Fruit fly (Drosophila melanogaster) whole organism, embryonic: ENCODE data around the gene CG33664.
A peak's percentile ranks its signal among the peaks of the same experiment; 100 is the strongest.

ENCODE experiments used
- CG1024 ChIP-seq: fragments of 200-800 bp; sonication (Bioruptor generic); IDR thresholded peaks from 2 replicates; pipeline ENCODE4 v1.3.6; 2022; ENCODE audit warnings: missing biosample characterization, missing genetic modification characterization
- CG10565 ChIP-seq: fragments of 200-800 bp; sonication (Bioruptor generic); optimal IDR thresholded peaks from 3 replicates; lab custom pipeline; 2016; ENCODE audit warnings: missing biosample characterization, mild to moderate bottlenecking, missing genetic modification characterization
- CG11085 ChIP-seq: fragments of 200-800 bp; sonication (Bioruptor generic); IDR thresholded peaks from 2 replicates; pipeline ENCODE4 v1.3.6; 2022; ENCODE audit warnings: missing biosample characterization, missing genetic modification characterization
- CG11456 ChIP-seq: fragments of 200-800 bp; sonication (Bioruptor generic); IDR thresholded peaks from 3 replicates; pipeline ENCODE4 v1.3.6; 2022; ENCODE audit warnings: missing biosample characterization, missing genetic modification characterization
- CG13424 ChIP-seq: fragments of 200-800 bp; sonication (Bioruptor generic); optimal IDR thresholded peaks from 2 replicates; lab custom pipeline; 2019; ENCODE audit warnings: missing biosample characterization, mild to moderate bottlenecking, missing genetic modification characterization, moderate library complexity
- CG13775 ChIP-seq: fragments of 200-800 bp; sonication (Bioruptor generic); optimal IDR thresholded peaks from 3 replicates; lab custom pipeline; 2017; ENCODE audit warnings: missing biosample characterization, mild to moderate bottlenecking, missing genetic modification characterization
- CG13894 ChIP-seq: fragments of 200-800 bp; sonication (Bioruptor generic); optimal IDR thresholded peaks from 3 replicates; lab custom pipeline; 2018; ENCODE audit warnings: missing biosample characterization, mild to moderate bottlenecking, missing genetic modification characterization, moderate library complexity
- CG14014 ChIP-seq: fragments of 200-800 bp; sonication (Bioruptor generic); IDR thresholded peaks from 2 replicates; pipeline ENCODE4 v1.3.6; 2022; ENCODE audit warnings: missing biosample characterization, missing genetic modification characterization
- CG14710 ChIP-seq: fragments of 200-800 bp; sonication (Bioruptor generic); optimal IDR thresholded peaks from 3 replicates; lab custom pipeline; 2019; ENCODE audit warnings: missing biosample characterization, mild to moderate bottlenecking, missing genetic modification characterization, moderate library complexity
- CG14965 ChIP-seq: fragments of 200-800 bp; sonication (Bioruptor generic); optimal IDR thresholded peaks from 2 replicates; lab custom pipeline; 2016; ENCODE audit warnings: missing biosample characterization, missing genetic modification characterization, borderline replicate concordance
- CG1603 ChIP-seq: fragments of 200-800 bp; sonication (Bioruptor generic); optimal IDR thresholded peaks from 2 replicates; lab custom pipeline; 2019; ENCODE audit warnings: missing biosample characterization, mild to moderate bottlenecking, missing genetic modification characterization, moderate library complexity
- CG16779 ChIP-seq: fragments of 200-800 bp; sonication (Bioruptor generic); IDR thresholded peaks from 2 replicates; pipeline ENCODE4 v1.3.6; 2022; ENCODE audit warnings: missing biosample characterization, missing genetic modification characterization
- CG16815 ChIP-seq: fragments of 200-800 bp; sonication (Bioruptor generic); optimal IDR thresholded peaks from 3 replicates; lab custom pipeline; 2017; ENCODE audit warnings: missing biosample characterization, mild to moderate bottlenecking, missing genetic modification characterization
- CG17361 ChIP-seq: fragments of 200-800 bp; sonication (Bioruptor generic); IDR thresholded peaks from 3 replicates; pipeline ENCODE4 v1.3.6; 2022; ENCODE audit warnings: missing biosample characterization, missing genetic modification characterization
- CG17568 ChIP-seq: fragments of 200-800 bp; sonication (Bioruptor generic); optimal IDR thresholded peaks from 2 replicates; lab custom pipeline; 2018; ENCODE audit warnings: missing biosample characterization, mild to moderate bottlenecking, missing genetic modification characterization, moderate library complexity
- CG17612 ChIP-seq: fragments of 200-800 bp; sonication (Bioruptor generic); IDR thresholded peaks from 2 replicates; pipeline ENCODE4 v1.3.6; 2022; ENCODE audit warnings: missing biosample characterization, missing genetic modification characterization
- CG17912 ChIP-seq: fragments of 200-800 bp; sonication (Bioruptor generic); optimal IDR thresholded peaks from 2 replicates; lab custom pipeline; 2018; ENCODE audit warnings: missing biosample characterization, mild to moderate bottlenecking, missing genetic modification characterization
- CG18619 ChIP-seq: fragments of 200-800 bp; sonication (Bioruptor generic); optimal IDR thresholded peaks from 3 replicates; lab custom pipeline; 2017; ENCODE audit warnings: missing biosample characterization, mild to moderate bottlenecking, missing genetic modification characterization
- CG3847 ChIP-seq: fragments of 200-800 bp; sonication (Bioruptor generic); IDR thresholded peaks from 2 replicates; pipeline ENCODE4 v1.3.6; 2022; ENCODE audit warnings: missing biosample characterization, missing genetic modification characterization
- CG4424 ChIP-seq: fragments of 200-800 bp; sonication (Bioruptor generic); optimal IDR thresholded peaks from 3 replicates; lab custom pipeline; 2016; ENCODE audit warnings: missing biosample characterization, missing genetic modification characterization
- CG4730 ChIP-seq: fragments of 200-800 bp; sonication (Bioruptor generic); IDR thresholded peaks from 2 replicates; pipeline ENCODE4 v1.3.6; 2022; ENCODE audit warnings: missing biosample characterization, missing genetic modification characterization
- CG6765 ChIP-seq: fragments of 200-800 bp; sonication (Bioruptor generic); optimal IDR thresholded peaks from 3 replicates; lab custom pipeline; 2017; ENCODE audit warnings: missing biosample characterization, mild to moderate bottlenecking, missing genetic modification characterization
- CrebB ChIP-seq: fragments of 200-800 bp; sonication (Bioruptor generic); optimal IDR thresholded peaks from 3 replicates; lab custom pipeline; 2018; ENCODE audit warnings: missing biosample characterization, mild to moderate bottlenecking, missing genetic modification characterization
- H2.0 ChIP-seq: fragments of 200-800 bp; sonication (Bioruptor generic); IDR thresholded peaks from 2 replicates; pipeline ENCODE4 v1.3.6; 2022; ENCODE audit warnings: missing biosample characterization, missing genetic modification characterization
- MTF-1 ChIP-seq: fragments of 200-800 bp; sonication (Bioruptor generic); optimal IDR thresholded peaks from 2 replicates; lab custom pipeline; 2018; ENCODE audit warnings: missing biosample characterization, mild to moderate bottlenecking, missing genetic modification characterization, borderline replicate concordance
- Med ChIP-seq: fragments of 200-800 bp; sonication (Bioruptor generic); peaks from one replicate; lab custom pipeline; 2016; ENCODE audit warnings: missing biosample characterization, missing genetic modification characterization, mild to moderate bottlenecking, inconsistent platforms, moderate library complexity
- PHDP ChIP-seq: fragments of 200-800 bp; sonication (Bioruptor generic); optimal IDR thresholded peaks from 3 replicates; lab custom pipeline; 2018; ENCODE audit warnings: missing biosample characterization, mild to moderate bottlenecking, missing genetic modification characterization, moderate library complexity
- Pdp1 ChIP-seq, 2 experiments: fragments of 200-800 bp; sonication (Bioruptor generic); optimal IDR thresholded peaks; 3 replicates each; lab custom pipeline; 2016; ENCODE audit warnings: missing biosample characterization in 2 of 2, missing genetic modification characterization in 2 of 2, mild to moderate bottlenecking in 1 of 2, moderate library complexity in 1 of 2
- Sox100B ChIP-seq: fragments of 200-800 bp; sonication (Bioruptor generic); optimal IDR thresholded peaks from 3 replicates; lab custom pipeline; 2018; ENCODE audit warnings: missing biosample characterization, mild to moderate bottlenecking, missing genetic modification characterization
- Tbp ChIP-seq: fragments of >200 bp; optimal IDR thresholded peaks from 2 replicates; lab custom pipeline; 2018; ENCODE audit warnings: missing biosample characterization, missing genetic modification characterization
- ap ChIP-seq: fragments of 200-800 bp; sonication (Bioruptor generic); IDR thresholded peaks from 2 replicates; pipeline ENCODE4 v1.3.6; 2022; ENCODE audit warnings: missing biosample characterization, missing genetic modification characterization
- bcd ChIP-seq: fragments of 200-800 bp; sonication (Bioruptor generic); optimal IDR thresholded peaks from 2 replicates; lab custom pipeline; 2017; ENCODE audit warnings: missing biosample characterization, mild to moderate bottlenecking, missing genetic modification characterization
- chn ChIP-seq: fragments of 200-800 bp; sonication (Bioruptor generic); optimal IDR thresholded peaks from 2 replicates; lab custom pipeline; 2016; ENCODE audit warnings: missing biosample characterization, missing genetic modification characterization
- corto ChIP-seq: fragments of 200-800 bp; sonication (Bioruptor generic); optimal IDR thresholded peaks from 2 replicates; lab custom pipeline; 2016; ENCODE audit warnings: missing biosample characterization, mild to moderate bottlenecking, missing genetic modification characterization, moderate library complexity
- fd102C ChIP-seq: fragments of 200-800 bp; sonication (Bioruptor generic); optimal IDR thresholded peaks from 2 replicates; lab custom pipeline; 2018; ENCODE audit warnings: missing biosample characterization, mild to moderate bottlenecking, missing genetic modification characterization, moderate library complexity
- fu2 ChIP-seq: fragments of 200-800 bp; sonication (Bioruptor generic); optimal IDR thresholded peaks from 2 replicates; lab custom pipeline; 2016; ENCODE audit warnings: missing biosample characterization, missing genetic modification characterization
- gce ChIP-seq: fragments of 200-800 bp; sonication (Bioruptor generic); IDR thresholded peaks from 3 replicates; pipeline ENCODE4 v1.3.6; 2022; ENCODE audit warnings: missing biosample characterization, missing genetic modification characterization
- hbn ChIP-seq: fragments of 200-800 bp; sonication (Bioruptor generic); IDR thresholded peaks from 2 replicates; pipeline ENCODE4 v1.3.6; 2022; ENCODE audit warnings: missing biosample characterization, missing genetic modification characterization; ENCODE audit not compliant: partially characterized antibody
- hkb ChIP-seq, 2 experiments: fragments of 200-800 bp in 1 of 2; fragments of >200 bp in 1 of 2; sonication (Bioruptor generic) in 1 of 2; IDR thresholded peaks in 1 of 2; optimal IDR thresholded peaks in 1 of 2; 2 replicates each; pipeline versions ENCODE4 v1.3.6 to Lab custom; 2017 to 2022; ENCODE audit warnings: missing biosample characterization in 1 of 2, missing genetic modification characterization in 1 of 2
- lov ChIP-seq, 2 experiments: fragments of 200-800 bp in 1 of 2; fragments of >200 bp in 1 of 2; sonication (Bioruptor generic) in 1 of 2; IDR thresholded peaks in 1 of 2; optimal IDR thresholded peaks in 1 of 2; 2 replicates in 1 of 2; 3 replicates in 1 of 2; pipeline versions ENCODE4 v1.3.6 to Lab custom; 2017 to 2022; ENCODE audit warnings: missing biosample characterization in 1 of 2, missing genetic modification characterization in 1 of 2
- maf-S ChIP-seq: fragments of 200-800 bp; sonication (Bioruptor generic); optimal IDR thresholded peaks from 2 replicates; lab custom pipeline; 2016; ENCODE audit warnings: missing biosample characterization, missing genetic modification characterization
- mld ChIP-seq: fragments of 200-800 bp; sonication (Bioruptor generic); IDR thresholded peaks from 3 replicates; pipeline ENCODE4 v1.3.6; 2022; ENCODE audit warnings: missing biosample characterization, missing genetic modification characterization; ENCODE audit not compliant: partially characterized antibody
- onecut ChIP-seq: fragments of 200-800 bp; sonication (Bioruptor generic); IDR thresholded peaks from 2 replicates; pipeline ENCODE4 v1.3.6; 2022; ENCODE audit warnings: missing biosample characterization, missing genetic modification characterization
- otp ChIP-seq: fragments of 200-800 bp; sonication (Bioruptor generic); IDR thresholded peaks from 3 replicates; pipeline ENCODE4, ENCODE4 v1.3.6; 2022; ENCODE audit warnings: missing biosample characterization, missing genetic modification characterization
- pfk ChIP-seq: fragments of 200-800 bp; sonication (Bioruptor generic); optimal IDR thresholded peaks from 2 replicates; lab custom pipeline; 2018; ENCODE audit warnings: missing biosample characterization, mild to moderate bottlenecking, missing genetic modification characterization, moderate library complexity
- sna ChIP-seq: fragments of 200-800 bp; sonication (Bioruptor generic); IDR thresholded peaks from 2 replicates; pipeline ENCODE4 v1.3.6; 2022; ENCODE audit warnings: missing biosample characterization, missing genetic modification characterization; ENCODE audit not compliant: partially characterized antibody
- tll ChIP-seq, 2 experiments: fragments of 200-800 bp in 1 of 2; fragments of >200 bp in 1 of 2; sonication (Bioruptor generic) in 1 of 2; optimal IDR thresholded peaks; 2 replicates each; lab custom pipeline; 2017 to 2019; ENCODE audit warnings: missing biosample characterization in 2 of 2, missing genetic modification characterization in 2 of 2, mild to moderate bottlenecking in 1 of 2, moderate library complexity in 1 of 2

Gene CG33664

DNA sequence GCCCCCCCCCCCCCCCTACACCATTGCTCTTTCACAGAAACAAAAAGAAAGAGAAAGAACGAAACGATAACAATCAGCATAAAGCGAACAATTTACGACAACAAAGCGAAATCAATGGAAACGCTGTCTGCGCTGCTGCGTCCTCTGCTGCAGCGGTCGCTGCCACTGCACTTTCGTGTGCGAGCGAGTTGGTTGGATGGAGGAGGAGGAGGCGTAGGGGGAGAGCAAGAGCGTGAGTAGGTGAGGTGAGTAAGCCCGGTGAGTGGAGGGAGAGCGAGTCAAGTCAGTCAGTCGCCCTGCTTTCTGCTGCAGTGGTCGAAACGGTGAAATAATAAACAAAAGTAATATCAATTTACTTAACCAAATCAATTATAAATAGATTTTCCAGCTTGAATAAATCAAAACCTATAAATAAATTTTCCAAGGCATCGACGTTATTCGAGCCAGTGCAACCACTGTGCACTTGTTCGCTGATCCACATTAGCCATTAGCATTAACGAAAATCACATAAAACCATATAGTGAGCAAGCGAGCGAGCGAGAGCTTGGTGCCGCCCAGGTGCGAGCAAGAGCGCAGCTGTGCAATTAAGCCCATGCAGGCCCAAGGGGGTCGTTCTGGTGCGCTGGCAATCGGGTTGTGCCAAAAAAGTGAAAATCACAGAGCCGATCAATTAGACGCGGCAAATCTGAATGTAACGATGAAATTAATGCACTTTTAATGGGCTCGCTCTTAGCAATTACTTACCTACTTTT is 40.1 kb upstream of the CG33664 start (continued):
- 0 out of 2 replicates have a peak, but pooled peaks have one; percentile 23 for TF ChIP-seq sna
- no peak for TF ChIP-seq CG11456 (GFP tag; lab: Robert Waterston, UW)
- TF ChIP-seq hbn (GFP tag; lab: Robert Waterston, UW), result no peak
- no peak for TF ChIP-seq CG13775 (GFP tag; lab: Kevin White, UChicago)
- peak; percentile 7 for TF ChIP-seq chn (GFP tag; lab: Kevin White, UChicago)
- no peak for TF ChIP-seq onecut (GFP tag; lab: Robert Waterston, UW)
- peak; percentile 35 for TF ChIP-seq Sox100B (GFP tag; lab: Kevin White, UChicago)
- TF ChIP-seq otp (GFP tag; lab: Robert Waterston, UW), result peak; percentile 76
- no peak for TF ChIP-seq Tbp (GFP tag; lab: Kevin White, UChicago)
- no peak for TF ChIP-seq CG14014 (GFP tag; lab: Robert Waterston, UW)
- no peak for TF ChIP-seq pfk
- TF ChIP-seq lov (optimal IDR thresholded peaks at IDR 0.05; lab: Kevin White, UChicago), result no peak
- 0 out of 3 replicates have a peak, but pooled peaks have one; percentile 55 for TF ChIP-seq lov (GFP tag; IDR thresholded peaks at IDR 0.05; lab: Robert Waterston, UW)
- TF ChIP-seq CG11085 (GFP tag; lab: Robert Waterston, UW), result no peak
- no peak for TF ChIP-seq CG14965
- peak; percentile 19 for TF ChIP-seq CG1603 (tag; lab: Kevin White, UChicago)
- TF ChIP-seq tll (GFP tag; optimal IDR thresholded peaks at IDR 0.05; lab: Kevin White, UChicago), result no peak
- TF ChIP-seq CrebB (tag; lab: Kevin White, UChicago), result no peak
- no peak for TF ChIP-seq CG13424 (tag; lab: Kevin White, UChicago)
- no peak for TF ChIP-seq CG6765 (GFP tag; lab: Kevin White, UChicago)
- no peak for TF ChIP-seq fd102C (GFP tag; lab: Kevin White, UChicago)
- TF ChIP-seq mld (GFP tag; lab: Robert Waterston, UW), result no peak
- TF ChIP-seq CG14710 (tag; lab: Kevin White, UChicago), result no peak
- TF ChIP-seq CG4730, result peak; percentile 66
- TF ChIP-seq PHDP, result no peak
- peak; percentile 56; the same call in 1 of the 2 replicates for TF ChIP-seq H2.0
- TF ChIP-seq CG16779, result no peak
- TF ChIP-seq CG13894 (tag; lab: Kevin White, UChicago), result no peak
- peak; percentile 45; the same call in 1 of the 3 replicates for TF ChIP-seq gce (GFP tag; lab: Robert Waterston, UW)
- peak in 1 of 2 experiments; percentile 0 for TF ChIP-seq Pdp1 (GFP tag; optimal IDR thresholded peaks at IDR 0.05; lab: Kevin White, UChicago)
- TF ChIP-seq fu2 (GFP tag; lab: Kevin White, UChicago), result no peak
- TF ChIP-seq CG17361 (GFP tag; lab: Robert Waterston, UW), result no peak
- peak; percentile 83 for TF ChIP-seq corto
- TF ChIP-seq CG1024, result no peak
- TF ChIP-seq CG3847 (GFP tag; lab: Robert Waterston, UW), result 0 out of 2 replicates have a peak, but pooled peaks have one; percentile 38
- TF ChIP-seq hkb (optimal IDR thresholded peaks at IDR 0.05; lab: Kevin White, UChicago), result no peak
- peak; percentile 77 for TF ChIP-seq hkb (GFP tag; IDR thresholded peaks at IDR 0.05; lab: Robert Waterston, UW)
- TF ChIP-seq CG16815 (GFP tag; lab: Kevin White, UChicago), result no peak
- no peak for TF ChIP-seq CG10565
- peak; percentile 59; the same call in 1 of the 2 replicates for TF ChIP-seq ap (GFP tag; lab: Robert Waterston, UW)
- TF ChIP-seq bcd (GFP tag; lab: Kevin White, UChicago), result no peak
- TF ChIP-seq CG17612 (GFP tag; lab: Robert Waterston, UW), result no peak
- TF ChIP-seq maf-S (GFP tag; lab: Kevin White, UChicago), result no peak
- no peak for TF ChIP-seq CG17568 (GFP tag; lab: Kevin White, UChicago)
- peak; percentile 9 for TF ChIP-seq CG4424 (GFP tag; lab: Kevin White, UChicago)
- no peak for TF ChIP-seq CG17912 (GFP tag; lab: Kevin White, UChicago)
- peak; percentile 69 for TF ChIP-seq Med (GFP tag; lab: Kevin White, UChicago)
- TF ChIP-seq CG18619 (GFP tag; lab: Kevin White, UChicago), result no peak
- TF ChIP-seq MTF-1 (GFP tag; lab: Kevin White, UChicago), result peak; percentile 11
